Fruit fly (Drosophila melanogaster): ENCODE data around the gene GstD2.
A peak's percentile ranks its signal among the peaks of the same experiment; 100 is the strongest.

GstD2 gene

DNA sequence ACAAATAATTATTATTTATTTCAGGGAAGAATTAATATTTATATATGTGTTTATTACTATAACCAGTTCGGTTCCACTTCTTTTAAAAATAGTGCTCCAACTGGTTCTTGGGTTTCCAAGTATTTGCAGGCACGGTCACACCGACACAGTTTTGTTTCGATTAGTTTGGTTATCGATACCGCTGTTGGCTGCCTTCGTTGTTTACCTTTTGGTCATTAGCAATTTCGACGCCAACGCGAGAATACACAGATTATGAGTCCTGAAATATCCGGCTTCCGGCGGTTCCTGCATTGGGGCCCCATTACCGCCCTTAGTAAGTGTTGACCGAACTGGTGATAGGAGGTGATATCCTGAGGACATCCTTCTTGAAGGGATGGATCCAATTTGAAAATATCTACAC is 36.4 kb downstream of the GstD2 start, which contains the start of gene CG5196 (continued):
- TF ChIP-seq nmo (GFP tag; optimal IDR thresholded peaks at IDR 0.05) (peak; percentile 31), CG2116 (GFP tag; optimal IDR thresholded peaks at IDR 0.05) (peak; percentile 73), CG3065 (GFP tag; optimal IDR thresholded peaks at IDR 0.05) (no peak), CG12299 (tag; optimal IDR thresholded peaks at IDR 0.05) (peak; percentile 24), mam (GFP tag; optimal IDR thresholded peaks at IDR 0.05) (no peak), slou (GFP tag; optimal IDR thresholded peaks at IDR 0.05) (no peak), gcm2 (GFP tag; optimal IDR thresholded peaks at IDR 0.05) (no peak), grn (GFP tag; optimal IDR thresholded peaks at IDR 0.05) (no peak), Dek (tag; optimal IDR thresholded peaks at IDR 0.05) (peak; percentile 43), Neu2 (GFP tag; optimal IDR thresholded peaks at IDR 0.05; ENCODE audit: borderline replicate concordance) (no peak), CG17361 (GFP tag; IDR thresholded peaks at IDR 0.05) (no peak), Hmx (GFP tag; optimal IDR thresholded peaks at IDR 0.05) (no peak), gcm (GFP tag; optimal IDR thresholded peaks at IDR 0.05) (no peak), Asciz (GFP tag; optimal IDR thresholded peaks at IDR 0.05) (no peak), klu (GFP tag; IDR thresholded peaks at IDR 0.05) (no peak), ttk (GFP tag; IDR thresholded peaks at IDR 0.05) (no peak), bsh (GFP tag; optimal IDR thresholded peaks at IDR 0.05) (no peak), CG4328 (GFP tag; optimal IDR thresholded peaks at IDR 0.05) (no peak), so (GFP tag; IDR thresholded peaks at IDR 0.05) (0 out of 3 replicates have a peak, but pooled peaks have one; percentile 25), CG10209 (GFP tag; optimal IDR thresholded peaks at IDR 0.05) (no peak), CG31388 (GFP tag; optimal IDR thresholded peaks at IDR 0.05) (no peak), CG1792 (GFP tag; optimal IDR thresholded peaks at IDR 0.05) (no peak), CG2199 (GFP tag; IDR thresholded peaks at IDR 0.05) (no peak), CG17359 (tag; optimal IDR thresholded peaks at IDR 0.05) (no peak), CG14441 (GFP tag; IDR thresholded peaks at IDR 0.05) (no peak), CG6854 (GFP tag; optimal IDR thresholded peaks at IDR 0.05) (peak; percentile 36), YL-1 (GFP tag; optimal IDR thresholded peaks at IDR 0.05) (peak; percentile 50), jing (GFP tag; optimal IDR thresholded peaks at IDR 0.05) (no peak), CG34376 (GFP tag; optimal IDR thresholded peaks at IDR 0.05) (peak; percentile 23), CG31365 (tag; optimal IDR thresholded peaks at IDR 0.05) (no peak), knrl (GFP tag; IDR thresholded peaks at IDR 0.05; ENCODE audit: partially characterized antibody) (peak; percentile 66), CG10147 (GFP tag; optimal IDR thresholded peaks at IDR 0.05) (peak; percentile 13), CG1529 (GFP tag; optimal IDR thresholded peaks at IDR 0.05) (no peak), trh (GFP tag; optimal IDR thresholded peaks at IDR 0.05) (no peak), gsb-n (tag; optimal IDR thresholded peaks at IDR 0.05) (peak; percentile 20), Camta (GFP tag; optimal IDR thresholded peaks at IDR 0.05) (no peak), CG8924 (tag; optimal IDR thresholded peaks at IDR 0.05) (peak; percentile 17), cad (GFP tag; optimal IDR thresholded peaks at IDR 0.05) (no peak), zen2 (GFP tag; IDR thresholded peaks at IDR 0.05; ENCODE audit: partially characterized antibody) (peak; percentile 74), Lim3 (GFP tag; IDR thresholded peaks at IDR 0.05) (no peak), lbe (GFP tag; optimal IDR thresholded peaks at IDR 0.05) (peak; percentile 66), D (optimal IDR thresholded peaks at IDR 0.05) (no peak), D (GFP tag; optimal IDR thresholded peaks at IDR 0.05) (no peak), CG5245 (GFP tag; optimal IDR thresholded peaks at IDR 0.05) (no peak), CG2875 (GFP tag; optimal IDR thresholded peaks at IDR 0.05) (no peak), NfI (GFP tag; optimal IDR thresholded peaks at IDR 0.05) (peak; percentile 30), BtbVII (GFP tag; optimal IDR thresholded peaks at IDR 0.05) (no peak), zf30C (GFP tag; optimal IDR thresholded peaks at IDR 0.05) (no peak), unpg (GFP tag; optimal IDR thresholded peaks at IDR 0.05) (peak; percentile 12), da (GFP tag; optimal IDR thresholded peaks at IDR 0.05) (no peak), CG10979 (tag; optimal IDR thresholded peaks at IDR 0.05) (peak; percentile 11), hth (optimal IDR thresholded peaks at IDR 0.05) (no peak)

All from whole organism, embryonic.